Worm (Caenorhabditis elegans): ENCODE measurements around the gene hrg-1.
A peak's percentile ranks its signal among the peaks of the same experiment; 100 is the strongest.

Gene hrg-1

DNA sequence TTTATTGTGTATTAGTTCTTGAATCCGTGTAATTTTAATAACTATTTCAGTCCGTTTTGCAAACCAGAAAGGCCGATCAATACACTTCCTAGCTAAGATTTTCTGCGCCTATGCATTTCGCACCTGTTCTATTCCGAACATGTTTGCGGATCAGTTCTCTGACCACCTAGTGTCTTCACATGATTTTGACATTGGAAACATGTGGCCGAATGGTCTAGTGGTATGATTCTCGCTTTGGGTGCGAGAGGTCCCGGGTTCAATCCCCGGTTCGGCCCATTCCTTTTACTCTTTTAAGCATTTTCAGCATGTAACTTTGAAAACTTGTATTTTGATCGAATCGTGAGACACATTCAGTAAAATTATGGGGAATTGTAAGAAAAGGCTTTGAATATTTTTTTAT, 46.7 kb downstream of the hrg-1 start (continued):
- TF ChIP-seq nfya-1 (tag; optimal IDR thresholded peaks at IDR 0.05) (peak; percentile 16), ceh-2 (tag; optimal IDR thresholded peaks at IDR 0.05) (no peak)

DNA sequence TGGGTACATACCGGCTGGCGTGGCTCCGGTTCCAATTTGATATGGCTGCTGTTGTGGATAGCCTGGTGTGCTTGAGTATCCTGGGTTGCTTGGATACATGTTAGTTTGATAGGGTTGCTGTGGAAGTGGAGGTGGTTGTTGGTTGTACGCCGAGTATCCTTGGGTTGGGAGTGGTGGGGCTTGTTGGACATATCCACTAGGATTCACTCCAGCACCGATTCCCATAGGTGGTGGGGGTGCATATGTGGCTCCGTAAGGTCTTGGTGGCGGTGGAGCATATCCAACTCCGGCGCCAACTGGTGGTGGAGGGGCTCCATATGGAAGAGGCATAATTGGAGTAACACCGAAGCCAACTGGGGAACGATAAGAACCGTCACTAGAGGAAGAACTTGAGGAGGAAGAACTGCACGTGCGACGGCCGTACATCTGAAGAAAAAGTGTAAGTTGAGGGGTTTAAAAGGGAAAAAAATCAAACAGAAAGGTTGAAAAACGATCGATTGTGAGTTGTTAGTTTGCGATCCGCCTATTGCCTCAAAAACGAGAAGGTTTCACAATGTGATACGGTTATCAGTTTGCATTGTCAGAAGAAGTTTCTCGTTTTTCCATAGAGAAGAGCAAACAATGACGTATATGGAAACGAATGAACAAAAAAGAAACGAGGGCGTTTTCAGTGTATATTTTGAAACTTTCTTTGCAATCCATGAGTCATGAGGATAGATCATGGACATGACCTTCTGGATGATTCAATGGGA, 47.6 kb downstream of the hrg-1 start, which contains the start of gene C16B8.3:
C16B8.3 (minus strand) TSS at position 426 of the 752 bp plus-strand sequence.
- TF ChIP-seq C08G9.2 (tag; optimal IDR thresholded peaks at IDR 0.05), result no peak
- peak; percentile 28 for TF ChIP-seq elt-2 (tag; optimal IDR thresholded peaks at IDR 0.05)
- TF ChIP-seq ahr-1 (tag; optimal IDR thresholded peaks at IDR 0.05), result no peak

DNA sequence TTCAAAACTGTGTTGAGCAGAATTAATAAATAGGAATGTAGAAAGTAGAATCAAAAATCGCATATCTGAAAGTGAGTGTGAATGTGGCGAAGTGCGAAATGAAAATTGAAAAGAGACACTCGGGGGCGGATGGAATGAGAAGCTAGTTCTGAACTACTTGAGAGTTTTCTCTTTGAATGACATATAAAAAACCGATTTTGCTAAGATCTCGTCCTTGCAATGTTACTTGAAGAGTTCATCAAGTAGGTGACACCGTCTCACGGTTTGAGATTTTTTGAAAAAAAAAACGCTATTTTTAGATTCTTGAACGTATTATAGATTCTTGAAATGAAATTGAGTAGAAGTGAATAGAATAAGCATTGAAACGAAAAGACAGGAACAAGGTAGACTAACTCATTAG, 49.7 kb downstream of the hrg-1 start, which contains the start of gene C16B8.2:
C16B8.2 (minus strand) TSS at position 101 of the 400 bp plus-strand sequence.
- TF ChIP-seq pag-3 (tag; optimal IDR thresholded peaks at IDR 0.05; ENCODE audit: borderline replicate concordance) (no peak), ttx-3 (tag; optimal IDR thresholded peaks at IDR 0.05) (no peak), dmd-4 (tag; optimal IDR thresholded peaks at IDR 0.05; ENCODE audit: borderline replicate concordance) (no peak), ztf-16 (tag; optimal IDR thresholded peaks at IDR 0.05) (no peak), ceh-19 (GFP tag; optimal IDR thresholded peaks at IDR 0.05) (no peak), K09A11.1 (tag; optimal IDR thresholded peaks at IDR 0.05; ENCODE audit: insufficient read depth) (no peak)

DNA sequence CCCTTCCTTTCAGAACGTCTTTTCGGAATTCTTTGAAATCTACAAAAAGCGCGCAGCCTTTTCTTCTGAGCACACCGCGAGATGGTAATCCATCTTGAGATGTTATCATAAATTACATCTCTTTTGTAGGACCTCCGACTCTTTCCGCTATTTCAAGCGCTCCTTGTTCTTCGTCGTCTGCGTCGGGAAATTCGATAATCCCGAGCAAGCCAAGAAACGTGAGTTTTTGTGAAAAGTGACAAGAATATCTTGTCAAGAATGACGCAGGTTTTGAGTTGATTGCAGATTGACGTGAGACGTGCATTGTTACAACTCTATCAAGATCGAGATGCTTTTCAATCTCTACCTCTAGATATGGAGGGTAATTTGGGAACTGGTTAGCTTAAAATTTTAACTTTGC, 55.7 kb downstream of the hrg-1 start:
- no peak for TF ChIP-seq pax-1 (tag; optimal IDR thresholded peaks at IDR 0.05)
- TF ChIP-seq sox-4 (tag; optimal IDR thresholded peaks at IDR 0.05), result no peak
- TF ChIP-seq unc-55 (GFP tag; optimal IDR thresholded peaks at IDR 0.05), result peak; percentile 75

DNA sequence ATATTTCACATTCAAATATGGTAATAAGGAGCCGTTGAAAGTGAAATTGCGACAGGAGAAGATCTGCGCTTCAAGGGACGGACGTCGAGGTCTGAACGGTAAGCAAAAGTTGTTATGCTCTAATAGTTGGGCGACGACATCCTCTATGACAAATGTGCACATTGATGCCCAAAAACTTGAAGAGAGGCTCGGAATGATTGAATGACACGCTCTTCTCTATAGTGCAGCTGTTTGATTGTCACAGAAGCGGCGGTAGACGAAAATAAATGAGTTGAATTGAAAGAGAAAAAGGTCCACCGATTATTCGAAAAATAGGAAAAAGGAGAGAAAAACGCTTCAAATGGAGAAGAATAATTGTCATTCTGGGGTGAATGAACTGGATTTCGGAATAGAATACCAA, 56.8 kb downstream of the hrg-1 start:
- TF ChIP-seq ama-1 (optimal IDR thresholded peaks at IDR 0.05) (no peak), unc-55 (GFP tag; optimal IDR thresholded peaks at IDR 0.05) (peak; percentile 78), nhr-11 (tag; optimal IDR thresholded peaks at IDR 0.05) (no peak), elt-2 (tag; optimal IDR thresholded peaks at IDR 0.05) (no peak), hlh-15 (tag; optimal IDR thresholded peaks at IDR 0.05) (no peak), ref-2 (tag; optimal IDR thresholded peaks at IDR 0.05) (no peak), ceh-30 (tag; optimal IDR thresholded peaks at IDR 0.05) (no peak)

DNA sequence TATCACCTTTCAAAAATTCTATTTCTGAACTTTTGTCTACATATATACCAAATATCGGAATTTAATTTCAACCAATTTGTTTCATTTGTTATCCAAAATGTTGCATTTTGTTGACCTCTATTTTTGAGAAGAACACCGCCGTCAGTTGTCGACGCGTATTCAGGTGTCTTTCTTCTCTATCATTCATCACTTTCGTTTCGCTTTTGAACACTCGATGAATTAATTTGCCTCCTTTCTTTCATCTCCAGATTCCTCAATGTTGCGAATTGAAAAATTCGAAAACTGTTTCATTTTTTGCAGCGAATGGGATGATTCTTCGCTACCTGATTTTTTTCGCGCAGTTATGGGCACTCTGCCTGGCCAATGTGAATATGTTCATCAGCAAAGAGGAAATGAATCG, 57.8 kb downstream of the hrg-1 start, which contains the start of gene lin-18:
lin-18 (plus strand) TSS at position 301 of the 400 bp plus-strand sequence.
- peak; percentile 11 for TF ChIP-seq unc-55 (GFP tag; optimal IDR thresholded peaks at IDR 0.05)
- no peak for TF ChIP-seq fkh-6 (tag; optimal IDR thresholded peaks at IDR 0.05)
- TF ChIP-seq ceh-19 (GFP tag; optimal IDR thresholded peaks at IDR 0.05), result no peak
- no peak for TF ChIP-seq hlh-13 (GFP tag; optimal IDR thresholded peaks at IDR 0.05)

Data from whole organism, late embryonic.